Worm (Caenorhabditis elegans) whole organism, L2 larva: ENCODE measurements around the gene dtmk-1.

Experiments used
- elt-1 ChIP-seq: fragments of 150-350 bp; optimal IDR thresholded peaks from 2 replicates; lab custom pipeline; 2014; ENCODE audit warnings: missing biosample characterization, missing genetic modification characterization
- lin-39 ChIP-seq: fragments of 150-350 bp; optimal IDR thresholded peaks from 2 replicates; lab custom pipeline; 2014; ENCODE audit warnings: missing biosample characterization, missing genetic modification reagents, missing genetic modification characterization
- nhr-12 ChIP-seq: fragments of 150-350 bp; optimal IDR thresholded peaks from 2 replicates; lab custom pipeline; 2014; ENCODE audit warnings: missing biosample characterization, missing genetic modification characterization
- nhr-21 ChIP-seq: fragments of 150-350 bp; optimal IDR thresholded peaks from 2 replicates; lab custom pipeline; 2014; ENCODE audit warnings: missing biosample characterization, missing genetic modification characterization
- sem-4 ChIP-seq: fragments of 150-350 bp; optimal IDR thresholded peaks from 2 replicates; lab custom pipeline; 2014; ENCODE audit warnings: missing biosample characterization, missing genetic modification reagents, missing genetic modification characterization
- unc-39 ChIP-seq: fragments of 150-350 bp; optimal IDR thresholded peaks from 2 replicates; lab custom pipeline; 2014; ENCODE audit warnings: missing biosample characterization, missing genetic modification characterization
- unc-62 ChIP-seq: fragments of 150-350 bp; optimal IDR thresholded peaks from 2 replicates; lab custom pipeline; 2014; ENCODE audit warnings: missing biosample characterization, missing genetic modification reagents, missing genetic modification characterization

- TF ChIP-seq nhr-21 (tag; lab: Kevin White, UChicago) (no peak), lin-39 (tag; lab: Kevin White, UChicago) (no peak), nhr-12 (no peak), unc-39 (tag; lab: Kevin White, UChicago) (no peak), elt-1 (tag; lab: Kevin White, UChicago) (no peak), unc-62 (GFP tag; lab: Kevin White, UChicago) (no peak), sem-4 (tag; lab: Kevin White, UChicago) (no peak)
These were observed 31.2 kb downstream of the dtmk-1 start for ce11 chrII:9935664-9936063.
